Fruit fly (Drosophila melanogaster): Measurements from ENCODE around the gene CG7255.

The CG7255 gene

DNA sequence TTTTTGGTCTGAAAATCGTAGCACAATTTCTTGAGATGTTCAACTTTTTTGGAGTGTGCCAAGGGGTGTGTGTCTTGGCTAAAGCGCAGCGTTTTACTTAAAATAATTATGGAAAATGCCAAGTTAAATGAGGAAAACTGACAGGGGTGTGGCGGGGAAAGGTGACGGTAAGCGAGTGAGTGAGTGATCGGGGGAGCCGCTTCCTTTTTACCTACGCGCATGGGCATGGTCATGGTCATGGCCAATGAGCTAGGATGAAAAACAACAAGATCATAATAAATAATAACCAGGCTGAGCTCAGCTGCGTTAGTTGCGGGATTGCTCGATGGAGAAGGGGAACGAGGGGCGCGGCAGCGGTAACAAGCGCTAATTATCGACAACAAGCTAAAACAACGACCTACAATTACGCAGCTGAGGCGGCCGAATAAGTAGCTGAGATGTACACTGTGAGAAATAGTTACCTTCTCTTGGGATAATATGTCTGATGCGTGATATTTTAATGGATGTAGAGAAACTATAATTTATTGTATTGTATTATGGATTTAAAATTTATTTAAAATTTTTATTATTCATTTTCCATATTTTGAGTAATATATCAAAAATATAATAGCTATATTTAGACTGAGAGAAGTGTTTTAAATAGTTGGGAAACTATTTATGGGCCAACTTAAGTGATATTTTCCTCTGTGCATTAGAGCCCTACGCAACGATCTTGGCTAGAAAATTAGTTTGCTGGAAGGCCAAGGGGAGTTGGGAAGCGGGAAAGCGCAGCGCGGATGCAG lies 39.6 kb upstream of the CG7255 start (continued):
- no peak for TF ChIP-seq CG17912 (GFP tag; optimal IDR thresholded peaks at IDR 0.05)
- no peak for TF ChIP-seq Ravus (GFP tag; IDR thresholded peaks at IDR 0.05)
- no peak for TF ChIP-seq Awh (GFP tag; IDR thresholded peaks at IDR 0.05)
- TF ChIP-seq CG17186 (GFP tag; optimal IDR thresholded peaks at IDR 0.05): no peak
- TF ChIP-seq CG7928 (GFP tag; optimal IDR thresholded peaks at IDR 0.05): no peak
- no peak for TF ChIP-seq wek (GFP tag; optimal IDR thresholded peaks at IDR 0.05)
- no peak for TF ChIP-seq CG15073 (GFP tag; optimal IDR thresholded peaks at IDR 0.05)
- no peak for TF ChIP-seq bcd (GFP tag; optimal IDR thresholded peaks at IDR 0.05)
- TF ChIP-seq kni (GFP tag; optimal IDR thresholded peaks at IDR 0.05): no peak
- no peak for TF ChIP-seq CG10959 (GFP tag; IDR thresholded peaks at IDR 0.05)
- TF ChIP-seq NK7.1 (GFP tag; optimal IDR thresholded peaks at IDR 0.05): no peak
- TF ChIP-seq zfh2 (GFP tag; optimal IDR thresholded peaks at IDR 0.05): no peak
- TF ChIP-seq ftz-f1 (GFP tag; optimal IDR thresholded peaks at IDR 0.05): no peak
- no peak for TF ChIP-seq CG3065 (GFP tag; optimal IDR thresholded peaks at IDR 0.05)
- no peak for TF ChIP-seq Ets97D (GFP tag; optimal IDR thresholded peaks at IDR 0.05)
- TF ChIP-seq cwo (GFP tag; optimal IDR thresholded peaks at IDR 0.05): no peak
- TF ChIP-seq dysf (GFP tag; IDR thresholded peaks at IDR 0.05): no peak
- TF ChIP-seq bowl (GFP tag; IDR thresholded peaks at IDR 0.05): no peak
- TF ChIP-seq CG14710 (tag; optimal IDR thresholded peaks at IDR 0.05): peak; percentile 34
- TF ChIP-seq Deaf1 (tag; optimal IDR thresholded peaks at IDR 0.05): no peak
- TF ChIP-seq stwl (tag; optimal IDR thresholded peaks at IDR 0.05): peak; percentile 10
- TF ChIP-seq bsh (GFP tag; optimal IDR thresholded peaks at IDR 0.05): peak; percentile 11 to 66

DNA sequence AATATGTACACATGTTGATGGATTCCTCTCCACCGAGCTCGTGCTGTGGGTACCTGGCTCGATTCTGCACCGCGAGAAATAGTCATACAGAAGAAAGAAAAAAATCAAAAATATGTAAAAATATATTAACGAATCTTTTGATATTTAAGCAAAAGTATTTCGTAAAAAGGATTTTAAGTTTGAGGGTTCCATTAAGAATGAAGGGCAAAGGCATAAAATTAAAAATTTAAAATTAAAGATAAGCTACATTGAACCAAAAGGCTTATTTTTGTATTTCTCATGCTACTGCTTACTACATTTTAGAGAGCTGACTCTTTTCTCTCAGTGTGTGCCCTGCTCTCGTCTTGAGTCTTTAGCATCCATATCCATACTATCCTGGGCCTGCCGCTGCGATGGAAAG lies 37.4 kb upstream of the CG7255 start:
- peak; percentile 19 for TF ChIP-seq gem (tag; optimal IDR thresholded peaks at IDR 0.05)
- peak; percentile 33; the same call in 1 of the 2 replicates for TF ChIP-seq CG4404 (GFP tag; IDR thresholded peaks at IDR 0.05)
- TF ChIP-seq MTF-1 (GFP tag; optimal IDR thresholded peaks at IDR 0.05; ENCODE audit: borderline replicate concordance): no peak
- TF ChIP-seq CG11456 (GFP tag; IDR thresholded peaks at IDR 0.05): no peak
- TF ChIP-seq Sox100B (GFP tag; optimal IDR thresholded peaks at IDR 0.05): no peak
- peak; percentile 63 for TF ChIP-seq CG15696 (tag; optimal IDR thresholded peaks at IDR 0.05)
- peak; percentile 63 for TF ChIP-seq dmrt11E (tag; optimal IDR thresholded peaks at IDR 0.05)
- no peak for TF ChIP-seq tna (GFP tag; IDR thresholded peaks at IDR 0.05; ENCODE audit: partially characterized antibody)
- no peak for TF ChIP-seq CG15269 (tag; optimal IDR thresholded peaks at IDR 0.05)
- TF ChIP-seq zf30C (GFP tag; optimal IDR thresholded peaks at IDR 0.05): peak; percentile 56
- TF ChIP-seq gsb-n (tag; optimal IDR thresholded peaks at IDR 0.05): no peak
- TF ChIP-seq CG16779 (GFP tag; IDR thresholded peaks at IDR 0.05): no peak
- no peak for TF ChIP-seq ewg (GFP tag; optimal IDR thresholded peaks at IDR 0.05)
- TF ChIP-seq Dip3 (GFP tag; optimal IDR thresholded peaks at IDR 0.05): no peak
- TF ChIP-seq phol (tag; optimal IDR thresholded peaks at IDR 0.05): peak; percentile 2
- peak; percentile 39 for TF ChIP-seq nom (GFP tag; optimal IDR thresholded peaks at IDR 0.05)
- TF ChIP-seq row (GFP tag; IDR thresholded peaks at IDR 0.05): 0 out of 3 replicates have a peak, but pooled peaks have one; percentile 15
- TF ChIP-seq CG8388 (GFP tag; optimal IDR thresholded peaks at IDR 0.05): no peak
- peak in 1 of 3 experiments; percentile 47 for TF ChIP-seq lola (GFP tag; optimal IDR thresholded peaks at IDR 0.05)
- TF ChIP-seq CG14710 (tag; optimal IDR thresholded peaks at IDR 0.05): peak; percentile 22
- no peak for TF ChIP-seq Side (GFP tag; optimal IDR thresholded peaks at IDR 0.05)
- peak; percentile 21 for TF ChIP-seq CG10979 (tag; optimal IDR thresholded peaks at IDR 0.05)
- TF ChIP-seq CG10267 (tag; optimal IDR thresholded peaks at IDR 0.05): peak; percentile 31
- no peak for TF ChIP-seq CG7372 (GFP tag; IDR thresholded peaks at IDR 0.05)
- TF ChIP-seq bsh (GFP tag; optimal IDR thresholded peaks at IDR 0.05): peak in 1 of 2 experiments; percentile 75
- peak; percentile 23 for TF ChIP-seq CG2712 (tag; optimal IDR thresholded peaks at IDR 0.05)
- peak; percentile 63 for TF ChIP-seq sens (GFP tag)
- TF ChIP-seq CG4424 (GFP tag; optimal IDR thresholded peaks at IDR 0.05): peak; percentile 4
- peak; percentile 6 for TF ChIP-seq corto (GFP tag; optimal IDR thresholded peaks at IDR 0.05)

Data from whole organism, embryonic.